Fruit fly (Drosophila melanogaster): Measurements from ENCODE around the gene Ndc80.
A peak's percentile ranks its signal among the peaks of the same experiment; 100 is the strongest.

Ndc80 gene

DNA sequence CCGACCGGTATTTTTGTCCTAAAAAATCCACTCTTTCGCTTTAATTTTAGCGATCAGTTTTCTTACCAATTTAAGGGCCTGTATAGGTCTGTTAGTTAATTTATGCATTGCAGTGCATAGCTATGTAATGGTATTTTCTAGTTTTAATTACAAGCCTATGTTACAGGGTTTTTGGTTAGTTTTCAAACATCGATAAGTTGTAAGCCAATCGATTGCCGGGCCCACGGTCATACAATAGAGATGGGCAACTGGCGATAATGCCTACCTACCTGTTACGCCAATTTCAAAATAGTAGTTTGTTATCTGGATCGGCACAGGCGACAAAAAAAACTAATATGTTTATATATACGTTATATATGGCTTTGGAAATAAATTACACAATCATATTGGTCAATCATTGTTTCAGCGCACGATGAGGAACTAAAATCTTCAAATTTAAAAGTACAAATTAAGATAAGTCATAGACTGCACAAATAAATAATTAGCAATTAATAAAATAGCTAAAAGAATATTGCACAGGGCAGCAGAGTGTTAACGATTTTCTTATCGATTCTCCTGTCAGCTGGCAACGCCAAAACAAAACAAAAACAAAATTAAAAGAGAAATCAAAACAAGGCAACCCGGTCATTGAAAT, 4.7 kb upstream of the Ndc80 start, which contains the start of the genes tth and Tango2 (continued):
- peak in 1 of 2 experiments; percentile 60 for TF ChIP-seq salr (GFP tag; optimal IDR thresholded peaks at IDR 0.05)
- peak; percentile 86 for TF ChIP-seq Gug (GFP tag; IDR thresholded peaks at IDR 0.05)
- peak; percentile 82 for TF ChIP-seq CG3032 (tag; optimal IDR thresholded peaks at IDR 0.05)
- TF ChIP-seq CG6163 (GFP tag; IDR thresholded peaks at IDR 0.05): peak; percentile 84
- TF ChIP-seq Eip78C (GFP tag): peak; percentile 96
- TF ChIP-seq Hr39 (GFP tag; optimal IDR thresholded peaks at IDR 0.05): peak; percentile 88
- TF ChIP-seq Blimp-1 (GFP tag; optimal IDR thresholded peaks at IDR 0.05): peak; percentile 43
- no peak for TF ChIP-seq vri (GFP tag; optimal IDR thresholded peaks at IDR 0.05)
- peak; percentile 81 for TF ChIP-seq CG8632 (GFP tag; optimal IDR thresholded peaks at IDR 0.05)
- TF ChIP-seq CG6276 (GFP tag; optimal IDR thresholded peaks at IDR 0.05): no peak
- peak; percentile 93 for TF ChIP-seq esn (GFP tag; optimal IDR thresholded peaks at IDR 0.05)
- TF ChIP-seq fd59A (GFP tag; optimal IDR thresholded peaks at IDR 0.05): peak; percentile 68
- peak; percentile 86 for TF ChIP-seq Hr4 (GFP tag; optimal IDR thresholded peaks at IDR 0.05)
- peak; percentile 78 for TF ChIP-seq CG3919 (GFP tag; optimal IDR thresholded peaks at IDR 0.05)
- no peak for TF ChIP-seq CG4318 (GFP tag; optimal IDR thresholded peaks at IDR 0.05)
- peak; percentile 84 for TF ChIP-seq CG10631 (GFP tag; optimal IDR thresholded peaks at IDR 0.05)
- peak; percentile 89 for TF ChIP-seq CG8119 (GFP tag; IDR thresholded peaks at IDR 0.05)
- peak; percentile 77 for TF ChIP-seq dsx (GFP tag; optimal IDR thresholded peaks at IDR 0.05; ENCODE audit: poor library complexity, severe bottlenecking)
- TF ChIP-seq Sox14 (GFP tag; optimal IDR thresholded peaks at IDR 0.05): peak; percentile 85
- TF ChIP-seq CG6792 (GFP tag; optimal IDR thresholded peaks at IDR 0.05): peak; percentile 80
- peak; percentile 41 for TF ChIP-seq CG7368 (GFP tag; optimal IDR thresholded peaks at IDR 0.05)
- peak; percentile 89 for TF ChIP-seq topi (GFP tag; optimal IDR thresholded peaks at IDR 0.05)
- TF ChIP-seq Ets96B (tag; optimal IDR thresholded peaks at IDR 0.05): peak; percentile 70
- TF ChIP-seq Sox102F (GFP tag; optimal IDR thresholded peaks at IDR 0.05): no peak
- TF ChIP-seq pdm3 (GFP tag; optimal IDR thresholded peaks at IDR 0.05): peak; percentile 93
- peak; percentile 51 for TF ChIP-seq CG6808 (GFP tag; optimal IDR thresholded peaks at IDR 0.05)
- peak; percentile 22 for TF ChIP-seq fd85E (GFP tag; optimal IDR thresholded peaks at IDR 0.05)
- TF ChIP-seq CG15336 (GFP tag; IDR thresholded peaks at IDR 0.05): peak; percentile 87
- peak; percentile 73 for TF ChIP-seq CG10669 (GFP tag; optimal IDR thresholded peaks at IDR 0.05)
- peak; percentile 47 for TF ChIP-seq CG1621 (tag; optimal IDR thresholded peaks at IDR 0.05)
- TF ChIP-seq ss (GFP tag; optimal IDR thresholded peaks at IDR 0.05): peak; percentile 56 to 78
- TF ChIP-seq achi (GFP tag; optimal IDR thresholded peaks at IDR 0.05): peak; percentile 85
- TF ChIP-seq CG11762 (GFP tag; optimal IDR thresholded peaks at IDR 0.05; ENCODE audit: insufficient read depth): peak; percentile 56
- peak; percentile 58 for TF ChIP-seq CG11902 (GFP tag; optimal IDR thresholded peaks at IDR 0.05)

DNA sequence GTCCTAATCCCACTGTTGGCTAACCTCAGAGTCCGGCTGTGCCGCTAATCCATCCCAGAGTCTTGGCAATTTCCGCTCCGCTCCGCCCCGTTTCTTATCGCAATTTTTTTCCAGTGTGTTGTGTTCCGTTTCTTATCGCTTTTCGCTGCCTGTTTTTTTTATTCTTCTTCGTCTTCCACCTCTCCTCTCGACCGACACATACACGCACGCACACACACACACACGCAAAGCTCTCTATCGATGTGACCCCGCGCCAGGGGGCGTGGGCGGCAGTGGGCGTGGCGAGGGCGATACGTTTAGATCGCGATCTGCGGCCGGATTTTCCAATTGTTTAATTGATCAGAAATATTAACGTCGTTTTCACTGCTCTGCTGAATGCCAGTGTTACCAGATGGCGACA, 4.1 kb upstream of the Ndc80 start:
- TF ChIP-seq CG11294 (GFP tag; IDR thresholded peaks at IDR 0.05) (no peak), CG32006 (GFP tag; optimal IDR thresholded peaks at IDR 0.05) (no peak), CG1621 (tag; optimal IDR thresholded peaks at IDR 0.05) (peak; percentile 33), CG34406 (GFP tag; optimal IDR thresholded peaks at IDR 0.05) (no peak), fd85E (GFP tag; optimal IDR thresholded peaks at IDR 0.05) (no peak), CG11902 (GFP tag; optimal IDR thresholded peaks at IDR 0.05) (no peak), spab (GFP tag; optimal IDR thresholded peaks at IDR 0.05) (no peak), CG10631 (GFP tag; optimal IDR thresholded peaks at IDR 0.05) (no peak), svp (GFP tag) (no peak), eg (GFP tag; IDR thresholded peaks at IDR 0.05) (no peak), CG31627 (GFP tag; optimal IDR thresholded peaks at IDR 0.05) (no peak), Ets21C (GFP tag; optimal IDR thresholded peaks at IDR 0.05) (no peak), Smox (GFP tag; optimal IDR thresholded peaks at IDR 0.05) (no peak), CG6808 (GFP tag; optimal IDR thresholded peaks at IDR 0.05) (no peak), pdm3 (GFP tag; optimal IDR thresholded peaks at IDR 0.05) (no peak), OdsH (GFP tag; optimal IDR thresholded peaks at IDR 0.05) (no peak), CG6163 (GFP tag; IDR thresholded peaks at IDR 0.05) (0 out of 3 replicates have a peak, but pooled peaks have one; percentile 14), cyc (GFP tag; optimal IDR thresholded peaks at IDR 0.05) (no peak), Lpt (GFP tag; optimal IDR thresholded peaks at IDR 0.05) (no peak), Eip75B (GFP tag; optimal IDR thresholded peaks at IDR 0.05) (no peak), CG4318 (GFP tag; optimal IDR thresholded peaks at IDR 0.05) (no peak), CG8632 (GFP tag; optimal IDR thresholded peaks at IDR 0.05) (no peak), CG3919 (GFP tag; optimal IDR thresholded peaks at IDR 0.05) (no peak), CG6854 (GFP tag; optimal IDR thresholded peaks at IDR 0.05) (peak; percentile 25), Hr39 (GFP tag; optimal IDR thresholded peaks at IDR 0.05) (no peak), Gug (GFP tag; IDR thresholded peaks at IDR 0.05) (no peak), CG9139 (GFP tag; optimal IDR thresholded peaks at IDR 0.05) (no peak), Ets96B (tag; optimal IDR thresholded peaks at IDR 0.05) (no peak), vri (GFP tag; optimal IDR thresholded peaks at IDR 0.05) (no peak)
